Fruit fly (Drosophila melanogaster): ENCODE data around the gene Alp11.

Gene Alp11

DNA sequence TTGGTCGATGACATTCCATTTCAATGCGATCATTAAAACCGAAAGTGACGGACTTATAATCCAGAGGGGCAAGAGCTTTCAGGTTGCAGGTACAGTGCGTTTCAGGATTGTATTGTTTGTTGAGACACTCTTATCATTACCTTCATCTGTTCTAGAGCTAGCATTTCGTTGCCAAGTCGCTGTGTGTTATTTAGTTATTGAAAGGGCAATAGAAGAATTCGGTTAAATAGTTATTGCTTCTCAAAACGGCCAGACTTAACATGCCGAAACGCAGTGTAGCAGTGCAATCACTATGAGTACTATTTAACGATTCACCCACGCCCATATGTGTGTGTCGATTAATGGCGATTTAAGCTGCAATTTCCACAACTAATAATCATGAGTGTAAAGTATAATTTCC is 45.1 kb downstream of the Alp11 start (continued):
- TF ChIP-seq CG10654 (GFP tag; optimal IDR thresholded peaks at IDR 0.05), result no peak
- TF ChIP-seq CG8089 (GFP tag; optimal IDR thresholded peaks at IDR 0.05), result no peak
- TF ChIP-seq bigmax (GFP tag; optimal IDR thresholded peaks at IDR 0.05), result no peak
- TF ChIP-seq D19A (tag; optimal IDR thresholded peaks at IDR 0.05), result no peak
- TF ChIP-seq Med (GFP tag), result peak; percentile 68
- peak; percentile 33 for TF ChIP-seq Ptx1 (GFP tag; IDR thresholded peaks at IDR 0.05)
- TF ChIP-seq Hr51 (GFP tag; optimal IDR thresholded peaks at IDR 0.05), result peak in 1 of 2 experiments; percentile 27
- no peak for TF ChIP-seq CG11560 (tag; IDR thresholded peaks at IDR 0.05)
- no peak for TF ChIP-seq MBD-R2 (GFP tag; IDR thresholded peaks at IDR 0.05)
- TF ChIP-seq CG8281 (tag; optimal IDR thresholded peaks at IDR 0.05), result no peak
- TF ChIP-seq Blimp-1 (GFP tag; optimal IDR thresholded peaks at IDR 0.05), result peak; percentile 46
- TF ChIP-seq CG33213 (GFP tag; optimal IDR thresholded peaks at IDR 0.05), result no peak
- no peak for TF ChIP-seq MTF-1 (GFP tag; optimal IDR thresholded peaks at IDR 0.05; ENCODE audit: borderline replicate concordance)
- TF ChIP-seq CG1603 (tag; optimal IDR thresholded peaks at IDR 0.05), result peak; percentile 51
- no peak for TF ChIP-seq ranshi (GFP tag; IDR thresholded peaks at IDR 0.05)
- TF ChIP-seq E2f1 (GFP tag; IDR thresholded peaks at IDR 0.05), result no peak
- no peak for TF ChIP-seq CG7271 (tag; optimal IDR thresholded peaks at IDR 0.05)
- no peak for TF ChIP-seq her (GFP tag; optimal IDR thresholded peaks at IDR 0.05)
- TF ChIP-seq CG3995 (GFP tag; optimal IDR thresholded peaks at IDR 0.05), result no peak
- TF ChIP-seq CG15269 (tag; optimal IDR thresholded peaks at IDR 0.05), result peak; percentile 15
- no peak for TF ChIP-seq CrebB (tag; optimal IDR thresholded peaks at IDR 0.05)
- no peak for TF ChIP-seq Nf-YB (GFP tag; optimal IDR thresholded peaks at IDR 0.05)
- TF ChIP-seq hbn (GFP tag; IDR thresholded peaks at IDR 0.05; ENCODE audit: partially characterized antibody), result no peak
- no peak for TF ChIP-seq otp (GFP tag; IDR thresholded peaks at IDR 0.05)
- no peak for TF ChIP-seq Bdp1 (GFP tag; optimal IDR thresholded peaks at IDR 0.05)
- no peak for TF ChIP-seq Atf3 (GFP tag; optimal IDR thresholded peaks at IDR 0.05)
- TF ChIP-seq peb (GFP tag; IDR thresholded peaks at IDR 0.05), result no peak
- no peak for TF ChIP-seq zf30C (GFP tag; optimal IDR thresholded peaks at IDR 0.05)
- no peak for TF ChIP-seq dpn (GFP tag; optimal IDR thresholded peaks at IDR 0.05)
- TF ChIP-seq Mrtf (GFP tag; IDR thresholded peaks at IDR 0.05), result no peak
- no peak for TF ChIP-seq Trl (optimal IDR thresholded peaks at IDR 0.05)
- no peak for TF ChIP-seq Trl (GFP tag; optimal IDR thresholded peaks at IDR 0.05)
- no peak for TF ChIP-seq lab (GFP tag; optimal IDR thresholded peaks at IDR 0.05)
- no peak for TF ChIP-seq insv (GFP tag; optimal IDR thresholded peaks at IDR 0.05)
- TF ChIP-seq CG1233 (GFP tag; optimal IDR thresholded peaks at IDR 0.05), result no peak
- TF ChIP-seq Camta (GFP tag; optimal IDR thresholded peaks at IDR 0.05), result no peak
- TF ChIP-seq CG4820 (GFP tag; optimal IDR thresholded peaks at IDR 0.05), result no peak
- no peak for TF ChIP-seq CG2712 (tag; optimal IDR thresholded peaks at IDR 0.05)
- no peak for TF ChIP-seq CG10979 (tag; optimal IDR thresholded peaks at IDR 0.05)
- TF ChIP-seq CG11085 (GFP tag; IDR thresholded peaks at IDR 0.05), result no peak
- TF ChIP-seq CG7839 (tag; optimal IDR thresholded peaks at IDR 0.05), result no peak
- TF ChIP-seq CkIIα-i1 (GFP tag; IDR thresholded peaks at IDR 0.05), result no peak
- TF ChIP-seq CG18476 (GFP tag; optimal IDR thresholded peaks at IDR 0.05), result no peak
- no peak for TF ChIP-seq CG18599 (GFP tag; optimal IDR thresholded peaks at IDR 0.05)
- peak; percentile 32 for TF ChIP-seq dmrt99B (tag; optimal IDR thresholded peaks at IDR 0.05)
- TF ChIP-seq H2.0 (GFP tag; IDR thresholded peaks at IDR 0.05), result no peak
- no peak for TF ChIP-seq CG18011 (GFP tag; optimal IDR thresholded peaks at IDR 0.05)
- no peak for TF ChIP-seq CG3726 (GFP tag; IDR thresholded peaks at IDR 0.05)
- TF ChIP-seq shn (GFP tag; optimal IDR thresholded peaks at IDR 0.05), result no peak
- no peak for TF ChIP-seq hth (optimal IDR thresholded peaks at IDR 0.05)
- no peak for TF ChIP-seq sens (GFP tag)
- no peak for TF ChIP-seq CG14710 (tag; optimal IDR thresholded peaks at IDR 0.05)

All from whole organism, embryonic.